Worm (Caenorhabditis elegans) whole organism, young adult: ENCODE measurements around the gene Y62H9A.11.

Source experiments
- C17E4.6 ChIP-seq: fragments of 200-800 bp; sonication (Bioruptor generic); IDR thresholded peaks from 2 replicates; pipeline ENCODE4 v1.3.6; 2022; ENCODE audit warnings: missing genetic modification reagents, missing genetic modification characterization, missing compliant biosample characterization
- D2030.7 ChIP-seq: fragments of 200-800 bp; sonication (Bioruptor generic); IDR thresholded peaks from 2 replicates; pipeline ENCODE4 v1.3.6; 2022; ENCODE audit warnings: missing genetic modification reagents, missing genetic modification characterization, missing compliant biosample characterization
- F33H1.4 ChIP-seq: fragments of 200-800 bp; sonication (Bioruptor generic); IDR thresholded peaks from 2 replicates; pipeline ENCODE4 v1.3.6; 2022; ENCODE audit warnings: missing genetic modification reagents, missing genetic modification characterization, missing compliant biosample characterization
- F52B5.7 ChIP-seq: sonication (generic microtip); optimal IDR thresholded peaks from 2 replicates; lab custom pipeline; 2016; ENCODE audit warnings: mild to moderate bottlenecking, missing genetic modification characterization, missing compliant biosample characterization
- F55B11.4 ChIP-seq: sonication (generic microtip); optimal IDR thresholded peaks from 2 replicates; lab custom pipeline; 2016; ENCODE audit warnings: missing compliant biosample characterization, missing genetic modification characterization, borderline replicate concordance; ENCODE audit not compliant: insufficient read depth
- F57A8.1 ChIP-seq: fragments of 200-800 bp; sonication (Bioruptor generic); optimal IDR thresholded peaks from 2 replicates; lab custom pipeline; 2018; ENCODE audit warnings: mild to moderate bottlenecking, missing genetic modification characterization, moderate library complexity, missing compliant biosample characterization
- F57C9.4 ChIP-seq: sonication (generic microtip); optimal IDR thresholded peaks from 2 replicates; lab custom pipeline; 2017; ENCODE audit warnings: mild to moderate bottlenecking, missing genetic modification characterization, missing compliant biosample characterization
- T07F8.4 ChIP-seq: sonication (generic microtip); optimal IDR thresholded peaks from 2 replicates; lab custom pipeline; 2016; ENCODE audit warnings: mild to moderate bottlenecking, missing genetic modification characterization, moderate library complexity, missing compliant biosample characterization
- T26A5.8 ChIP-seq: sonication (generic microtip); optimal IDR thresholded peaks from 2 replicates; lab custom pipeline; 2016; ENCODE audit warnings: missing genetic modification characterization, missing compliant biosample characterization
- Y95B8A.8 ChIP-seq: fragments of 200-800 bp; sonication (Bioruptor generic); IDR thresholded peaks from 2 replicates; pipeline ENCODE4 v1.3.6; 2022; ENCODE audit warnings: missing genetic modification reagents, missing genetic modification characterization, missing compliant biosample characterization
- aptf-2 ChIP-seq: fragments of 200-800 bp; sonication (Bioruptor generic); conservative IDR thresholded peaks from 2 replicates; pipeline ENCODE4 v1.3.6; 2022; ENCODE audit warnings: missing genetic modification reagents, missing genetic modification characterization, missing compliant biosample characterization
- attf-6 ChIP-seq: fragments of 200-800 bp; sonication (Bioruptor generic); IDR thresholded peaks from 2 replicates; pipeline ENCODE4 v1.3.6; 2022; ENCODE audit warnings: missing genetic modification reagents, missing genetic modification characterization, missing compliant biosample characterization
- bed-1 ChIP-seq: fragments of 200-800 bp; sonication (Bioruptor generic); IDR thresholded peaks from 2 replicates; pipeline ENCODE4 v1.3.6; 2022; ENCODE audit warnings: missing genetic modification reagents, missing genetic modification characterization, missing compliant biosample characterization
- cebp-1 ChIP-seq, 2 experiments: fragments of 200-800 bp in 1 of 2; sonication (Bioruptor generic) in 1 of 2; sonication (generic microtip) in 1 of 2; IDR thresholded peaks in 1 of 2; optimal IDR thresholded peaks in 1 of 2; 2 replicates each; pipeline versions ENCODE4 v1.3.6 to Lab custom; 2017 to 2022; ENCODE audit warnings: missing compliant biosample characterization in 2 of 2, missing genetic modification characterization in 2 of 2, mild to moderate bottlenecking in 1 of 2, missing genetic modification reagents in 1 of 2, moderate library complexity in 1 of 2
- cebp-2 ChIP-seq: fragments of 200-800 bp; sonication (Bioruptor generic); IDR thresholded peaks from 2 replicates; pipeline ENCODE4 v1.3.6; 2022; ENCODE audit warnings: missing genetic modification characterization, missing compliant biosample characterization
- ceh-40 ChIP-seq: fragments of 200-800 bp; sonication (Bioruptor generic); IDR thresholded peaks from 2 replicates; pipeline ENCODE4 v1.3.6; 2022; ENCODE audit warnings: missing genetic modification characterization, missing compliant biosample characterization
- ceh-91 ChIP-seq: fragments of 200-800 bp; sonication (Bioruptor generic); IDR thresholded peaks from 2 replicates; pipeline ENCODE4 v1.3.6; 2022; ENCODE audit warnings: missing genetic modification reagents, missing genetic modification characterization, missing compliant biosample characterization
- dox-1 ChIP-seq: fragments of 200-800 bp; sonication (Bioruptor generic); IDR thresholded peaks from 2 replicates; pipeline ENCODE4 v1.3.6; 2022; ENCODE audit warnings: missing genetic modification reagents, missing genetic modification characterization, missing compliant biosample characterization
- egl-18 ChIP-seq: fragments of 200-800 bp; sonication (Bioruptor generic); IDR thresholded peaks from 2 replicates; pipeline ENCODE4 v1.3.6; 2022; ENCODE audit warnings: missing genetic modification reagents, missing genetic modification characterization, missing compliant biosample characterization
- him-1 ChIP-seq: sonication (generic microtip); optimal IDR thresholded peaks from 2 replicates; lab custom pipeline; 2016; ENCODE audit warnings: missing genotype, missing genetic modification reagents, missing genetic modification characterization, missing compliant biosample characterization
- hlh-26 ChIP-seq: fragments of 200-800 bp; sonication (Bioruptor generic); conservative IDR thresholded peaks from 2 replicates; pipeline ENCODE4 v1.3.6; 2022; ENCODE audit warnings: missing genetic modification reagents, missing genetic modification characterization, missing compliant biosample characterization
- hmg-1.2 ChIP-seq: fragments of 200-800 bp; sonication (Bioruptor generic); IDR thresholded peaks from 2 replicates; pipeline ENCODE4 v1.3.6; 2022; ENCODE audit warnings: missing genetic modification reagents, missing genetic modification characterization, missing compliant biosample characterization
- lag-1 ChIP-seq: fragments of 200-800 bp; sonication (Bioruptor generic); IDR thresholded peaks from 2 replicates; pipeline ENCODE4 v1.3.6; 2022; ENCODE audit warnings: missing genetic modification reagents, missing genetic modification characterization, missing compliant biosample characterization
- let-607 ChIP-seq, 2 experiments: fragments of 200-800 bp in 1 of 2; sonication (Bioruptor generic) in 1 of 2; sonication (generic microtip) in 1 of 2; optimal IDR thresholded peaks; 2 replicates each; lab custom pipeline; 2016 to 2018; ENCODE audit warnings: mild to moderate bottlenecking in 2 of 2, missing compliant biosample characterization in 2 of 2, missing genetic modification characterization in 2 of 2, moderate library complexity in 2 of 2, missing genotype in 1 of 2
- lin-35 ChIP-seq, 3 experiments: fragments of 150-350 bp in 2 of 3; sonication (generic microtip) in 1 of 3; optimal IDR thresholded peaks; 2 replicates each; lab custom pipeline; 2014 to 2018; ENCODE audit warnings: missing biosample characterization in 3 of 3, missing genetic modification characterization in 3 of 3, missing genetic modification reagents in 3 of 3
- lin-54 ChIP-seq: fragments of 200-800 bp; sonication (Bioruptor generic); optimal IDR thresholded peaks from 2 replicates; lab custom pipeline; 2018; ENCODE audit warnings: mild to moderate bottlenecking, missing genetic modification characterization, missing compliant biosample characterization
- lsl-1 ChIP-seq: fragments of 200-800 bp; sonication (Bioruptor generic); optimal IDR thresholded peaks from 2 replicates; lab custom pipeline; 2018; ENCODE audit warnings: mild to moderate bottlenecking, missing genetic modification characterization, moderate library complexity, missing compliant biosample characterization
- lsy-27 ChIP-seq: sonication (generic microtip); optimal IDR thresholded peaks from 2 replicates; lab custom pipeline; 2017; ENCODE audit warnings: missing genetic modification characterization, mild to moderate bottlenecking, missing compliant biosample characterization, antibody characterized with exemption, missing genotype, borderline replicate concordance; ENCODE audit not compliant: insufficient read depth
- mcd-1 ChIP-seq: fragments of 200-800 bp; sonication (Bioruptor generic); IDR thresholded peaks from 2 replicates; pipeline ENCODE4 v1.3.6; 2022; ENCODE audit warnings: missing genetic modification reagents, missing genetic modification characterization, missing compliant biosample characterization
- mxl-1 ChIP-seq: sonication (generic microtip); optimal IDR thresholded peaks from 2 replicates; lab custom pipeline; 2016; ENCODE audit warnings: missing genetic modification characterization, missing compliant biosample characterization
- nfya-1 ChIP-seq: sonication (generic microtip); optimal IDR thresholded peaks from 2 replicates; lab custom pipeline; 2017; ENCODE audit warnings: antibody characterized with exemption, missing compliant biosample characterization, missing genetic modification characterization, borderline replicate concordance; ENCODE audit not compliant: insufficient read depth
- nhr-179 ChIP-seq: sonication (generic microtip); optimal IDR thresholded peaks from 2 replicates; lab custom pipeline; 2016; ENCODE audit warnings: mild to moderate bottlenecking, missing genetic modification characterization, missing compliant biosample characterization
- pbrm-1 ChIP-seq: fragments of 200-800 bp; sonication (Bioruptor generic); IDR thresholded peaks from 2 replicates; pipeline ENCODE4 v1.3.6; 2022; ENCODE audit warnings: missing genetic modification reagents, missing genetic modification characterization, missing compliant biosample characterization
- rcor-1 ChIP-seq: fragments of 200-800 bp; sonication (Bioruptor generic); IDR thresholded peaks from 2 replicates; pipeline ENCODE4 v1.3.6; 2022; ENCODE audit warnings: missing genetic modification reagents, missing genetic modification characterization, missing compliant biosample characterization
- sea-2 ChIP-seq: fragments of 200-800 bp; sonication (Bioruptor generic); IDR thresholded peaks from 2 replicates; pipeline ENCODE4 v1.3.6; 2022; ENCODE audit warnings: missing genetic modification characterization, missing compliant biosample characterization
- snpc-3.4 ChIP-seq: sonication (generic microtip); optimal IDR thresholded peaks from 2 replicates; lab custom pipeline; 2017; ENCODE audit warnings: missing genetic modification characterization, mild to moderate bottlenecking, missing compliant biosample characterization, antibody characterized with exemption, moderate library complexity, missing genotype, missing genetic modification reagents
- sptf-2 ChIP-seq: fragments of 200-800 bp; sonication (Bioruptor generic); optimal IDR thresholded peaks from 2 replicates; lab custom pipeline; 2018; ENCODE audit warnings: mild to moderate bottlenecking, missing genetic modification characterization, missing compliant biosample characterization
- tbp1 ChIP-seq: fragments of 200-800 bp; sonication (Bioruptor generic); optimal IDR thresholded peaks from 2 replicates; lab custom pipeline; 2018; ENCODE audit warnings: mild to moderate bottlenecking, missing genetic modification characterization, missing compliant biosample characterization
- tbx-9 ChIP-seq: sonication (generic microtip); optimal IDR thresholded peaks from 2 replicates; lab custom pipeline; 2016; ENCODE audit warnings: borderline replicate concordance, missing genetic modification characterization, inconsistent platforms, missing compliant biosample characterization
- zfh-2 ChIP-seq: fragments of 200-800 bp; sonication (Bioruptor generic); conservative IDR thresholded peaks from 2 replicates; pipeline ENCODE4 v1.3.6; 2022; ENCODE audit warnings: missing genetic modification reagents, missing genetic modification characterization, missing compliant biosample characterization
- ztf-22 ChIP-seq: fragments of 200-800 bp; sonication (Bioruptor generic); optimal IDR thresholded peaks from 2 replicates; lab custom pipeline; 2018; ENCODE audit warnings: mild to moderate bottlenecking, missing genetic modification characterization, moderate library complexity, missing compliant biosample characterization
- ztf-25 ChIP-seq: fragments of 200-800 bp; sonication (Bioruptor generic); IDR thresholded peaks from 2 replicates; pipeline ENCODE4 v1.3.6; 2022; ENCODE audit warnings: missing genetic modification reagents, missing genetic modification characterization, missing compliant biosample characterization
- ztf-26 ChIP-seq: sonication (generic microtip); optimal IDR thresholded peaks from 2 replicates; lab custom pipeline; 2017; ENCODE audit warnings: missing genetic modification characterization, missing compliant biosample characterization

Y62H9A.11 gene

ce11 chrX:11885577-11885976, 21.6 kb downstream of the Y62H9A.11 start, which contains the start of gene Y62H9A.7:
Gene Y62H9A.7, minus strand, starts transcription at chrX:11885677.
- no peak for TF ChIP-seq ceh-40 (GFP tag; lab: Robert Waterston, UW)
- TF ChIP-seq lsl-1 = no peak
- TF ChIP-seq egl-18 (GFP tag; lab: Robert Waterston, UW) = no peak
- no peak for TF ChIP-seq lin-35 (GFP tag; optimal IDR thresholded peaks at IDR 0.05; lab: Kevin White, UChicago)
- no peak for TF ChIP-seq attf-6 (GFP tag; lab: Robert Waterston, UW)
- TF ChIP-seq rcor-1 (GFP tag; lab: Robert Waterston, UW) = no peak
- TF ChIP-seq lsy-27 (tag; lab: Kevin White, UChicago) = no peak
- TF ChIP-seq lag-1 (GFP tag; lab: Robert Waterston, UW) = no peak
- TF ChIP-seq Y95B8A.8 (GFP tag; lab: Robert Waterston, UW) = no peak
- no peak for TF ChIP-seq sea-2
- no peak for TF ChIP-seq dox-1 (GFP tag; lab: Robert Waterston, UW)
- no peak for TF ChIP-seq C17E4.6 (GFP tag; lab: Robert Waterston, UW)
- no peak for TF ChIP-seq hlh-26 (GFP tag; lab: Robert Waterston, UW)
- no peak for TF ChIP-seq sptf-2 (GFP tag; lab: Kevin White, UChicago)
- TF ChIP-seq hmg-1.2 (GFP tag; lab: Robert Waterston, UW) = no peak
- no peak for TF ChIP-seq let-607 (tag; optimal IDR thresholded peaks at IDR 0.05; lab: Kevin White, UChicago)
- TF ChIP-seq pbrm-1 = no peak
- TF ChIP-seq nfya-1 (tag; lab: Kevin White, UChicago) = no peak

ce11 chrX:11882800-11883199, 24.4 kb downstream of the Y62H9A.11 start, which contains the start of the genes Y62H9A.5 and ule-5:
Gene Y62H9A.5, minus strand, starts transcription at chrX:11882900.
Gene ule-5, plus strand, starts transcription at chrX:11883127.
- TF ChIP-seq F57A8.1 (no peak), lsl-1 (no peak), ztf-26 (no peak), F33H1.4 (GFP tag; lab: Robert Waterston, UW) (no peak), dox-1 (GFP tag; lab: Robert Waterston, UW) (no peak), ceh-91 (GFP tag; lab: Robert Waterston, UW) (no peak), bed-1 (GFP tag; lab: Robert Waterston, UW) (no peak), T07F8.4 (no peak), lag-1 (GFP tag; lab: Robert Waterston, UW) (no peak), cebp-1 (GFP tag; IDR thresholded peaks at IDR 0.05; lab: Robert Waterston, UW) (no peak), cebp-1 (tag; optimal IDR thresholded peaks at IDR 0.05; lab: Kevin White, UChicago) (no peak), him-1 (tag; lab: Kevin White, UChicago) (no peak), tbp1 (GFP tag; lab: Kevin White, UChicago) (no peak), F57C9.4 (tag; lab: Kevin White, UChicago) (no peak), T26A5.8 (no peak), lin-54 (no peak), zfh-2 (no peak), F55B11.4 (tag; lab: Kevin White, UChicago) (no peak)

ce11 chrX:11879871-11880270, 27.3 kb downstream of the Y62H9A.11 start, which contains the start of the genes Y62H9A.3 and Y62H9A.4:
Gene Y62H9A.3, minus strand, starts transcription at chrX:11879971.
Gene Y62H9A.4, plus strand, starts transcription at chrX:11880126.
- no peak for TF ChIP-seq cebp-2 (GFP tag; lab: Robert Waterston, UW)
- no peak for TF ChIP-seq rcor-1 (GFP tag; lab: Robert Waterston, UW)
- no peak for TF ChIP-seq mcd-1 (GFP tag; lab: Robert Waterston, UW)
- TF ChIP-seq F57A8.1 = no peak
- no peak for TF ChIP-seq tbp1 (GFP tag; lab: Kevin White, UChicago)
- TF ChIP-seq tbx-9 (tag; lab: Kevin White, UChicago) = no peak
- no peak for TF ChIP-seq aptf-2 (GFP tag; lab: Robert Waterston, UW)
- TF ChIP-seq Y95B8A.8 (GFP tag; lab: Robert Waterston, UW) = no peak
- TF ChIP-seq mxl-1 (tag; lab: Kevin White, UChicago) = no peak
- TF ChIP-seq nhr-179 = no peak
- no peak for TF ChIP-seq snpc-3.4 (tag; lab: Kevin White, UChicago)
- no peak for TF ChIP-seq ztf-25 (GFP tag; lab: Robert Waterston, UW)
- no peak for TF ChIP-seq D2030.7 (GFP tag; lab: Robert Waterston, UW)
- TF ChIP-seq pbrm-1 = no peak
- TF ChIP-seq ztf-22 = no peak
- no peak for TF ChIP-seq T07F8.4
- no peak for TF ChIP-seq zfh-2
- no peak for TF ChIP-seq F52B5.7 (tag; lab: Kevin White, UChicago)
